Worm (Caenorhabditis elegans) whole organism, late embryonic: Measurements from ENCODE around the gene gtf-2F1.

Experiments
- F13H6.1 ChIP-seq: sonication (generic microtip); optimal IDR thresholded peaks from 2 replicates; lab custom pipeline; 2016; ENCODE audit warnings: missing genetic modification characterization, missing compliant biosample characterization
- Y22D7AL.16 ChIP-seq: sonication (generic microtip); optimal IDR thresholded peaks from 2 replicates; lab custom pipeline; 2016; ENCODE audit warnings: missing genetic modification characterization, missing compliant biosample characterization
- ama-1 ChIP-seq: fragments of 150-350 bp; optimal IDR thresholded peaks from 2 replicates; lab custom pipeline; 2014
- elt-2 ChIP-seq: sonication (generic microtip); optimal IDR thresholded peaks from 2 replicates; lab custom pipeline; 2016; ENCODE audit warnings: missing genetic modification reagents, missing genetic modification characterization, missing compliant biosample characterization
- eyg-1 ChIP-seq: sonication (generic microtip); optimal IDR thresholded peaks from 2 replicates; lab custom pipeline; 2016; ENCODE audit warnings: missing genotype, missing genetic modification characterization, missing compliant biosample characterization
- fkh-10 ChIP-seq: fragments of 150-350 bp; optimal IDR thresholded peaks from 2 replicates; lab custom pipeline; 2014; ENCODE audit warnings: missing biosample characterization, missing genetic modification reagents, missing genetic modification characterization
- lim-6 ChIP-seq: sonication (generic microtip); optimal IDR thresholded peaks from 2 replicates; lab custom pipeline; 2016; ENCODE audit warnings: missing genetic modification characterization, missing compliant biosample characterization
- nhr-11 ChIP-seq: fragments of 150-350 bp; optimal IDR thresholded peaks from 2 replicates; lab custom pipeline; 2014; ENCODE audit warnings: missing biosample characterization, missing genetic modification characterization
- pax-1 ChIP-seq: fragments of 150-350 bp; optimal IDR thresholded peaks from 2 replicates; lab custom pipeline; 2014; ENCODE audit warnings: missing biosample characterization, missing genetic modification characterization
- pha-4 ChIP-seq: fragments of 150-350 bp; optimal IDR thresholded peaks from 2 replicates; lab custom pipeline; 2018; ENCODE audit warnings: missing biosample characterization, missing genetic modification reagents, missing genetic modification characterization
- pqm-1 ChIP-seq: sonication (generic microtip); optimal IDR thresholded peaks from 2 replicates; lab custom pipeline; 2016; ENCODE audit warnings: missing genetic modification characterization, missing compliant biosample characterization
- syd-9 ChIP-seq: sonication (generic microtip); optimal IDR thresholded peaks from 2 replicates; lab custom pipeline; 2016; ENCODE audit warnings: mild to moderate bottlenecking, missing genetic modification characterization, moderate library complexity, missing compliant biosample characterization
- tbx-2 ChIP-seq: sonication (generic microtip); optimal IDR thresholded peaks from 2 replicates; lab custom pipeline; 2016; ENCODE audit warnings: missing genetic modification characterization, missing compliant biosample characterization
- ttx-3 ChIP-seq: sonication (generic microtip); optimal IDR thresholded peaks from 2 replicates; lab custom pipeline; 2016; ENCODE audit warnings: missing genetic modification reagents, missing genetic modification characterization, missing compliant biosample characterization

DNA sequence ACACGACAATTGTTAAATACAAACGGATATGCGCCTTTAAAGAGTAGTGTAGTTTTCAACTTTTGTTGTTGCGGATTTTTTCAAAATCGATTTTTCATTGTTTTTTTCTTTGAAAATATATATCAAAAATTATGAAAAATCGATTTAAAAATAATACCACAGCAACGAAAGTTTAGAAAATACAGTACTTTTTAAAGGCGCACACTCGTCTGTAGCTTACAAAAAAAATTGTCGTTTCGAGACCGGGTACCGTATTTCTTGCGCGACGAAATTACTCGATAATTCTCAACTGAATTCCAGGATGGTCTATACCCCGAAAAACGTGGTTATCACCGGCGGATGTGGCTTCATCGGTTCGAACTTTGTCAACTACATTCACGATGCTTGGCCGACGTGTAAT lies 6.6 kb upstream of the gtf-2F1 start, which contains the start of gene rml-4:
- TF ChIP-seq nhr-11 (tag; lab: Kevin White, UChicago): no peak
- TF ChIP-seq lim-6 (tag; lab: Kevin White, UChicago): no peak
- no peak for TF ChIP-seq ama-1 (lab: Kevin White, UChicago)
- no peak for TF ChIP-seq pha-4 (tag; lab: Kevin White, UChicago)
- no peak for TF ChIP-seq pqm-1 (tag; lab: Kevin White, UChicago)
- TF ChIP-seq syd-9 (tag; lab: Kevin White, UChicago): no peak
- no peak for TF ChIP-seq Y22D7AL.16 (tag; lab: Kevin White, UChicago)
- TF ChIP-seq tbx-2: no peak
- TF ChIP-seq ttx-3 (tag; lab: Kevin White, UChicago): no peak
- no peak for TF ChIP-seq pax-1
- no peak for TF ChIP-seq F13H6.1 (tag; lab: Kevin White, UChicago)
- TF ChIP-seq fkh-10 (GFP tag; lab: Kevin White, UChicago): no peak
- TF ChIP-seq eyg-1 (tag; lab: Kevin White, UChicago): no peak
- TF ChIP-seq elt-2 (tag; lab: Kevin White, UChicago): no peak
